Worm (Caenorhabditis elegans): ENCODE data around the gene cest-13.

cest-13 gene

ce11 chrX:13746231-13746630, 13.8 kb upstream of the cest-13 start:
- TF ChIP-seq nhr-77 (tag; optimal IDR thresholded peaks at IDR 0.05) (no peak), elt-2 (tag; optimal IDR thresholded peaks at IDR 0.05) (peak; percentile 52)

- no peak for TF ChIP-seq nhr-76 (tag; optimal IDR thresholded peaks at IDR 0.05)
- peak in 1 of 2 experiments; percentile 2 for TF ChIP-seq mdl-1 (tag; optimal IDR thresholded peaks at IDR 0.05)
- TF ChIP-seq grh-1 (GFP tag; IDR thresholded peaks at IDR 0.05) = no peak
- peak; percentile 66 for TF ChIP-seq nhr-71 (tag; optimal IDR thresholded peaks at IDR 0.05)
- TF ChIP-seq snu-23 (GFP tag; optimal IDR thresholded peaks at IDR 0.05) = peak; percentile 20
- TF ChIP-seq nhr-20 (tag; optimal IDR thresholded peaks at IDR 0.05) = peak; percentile 26
Measured at ce11 chrX:13746661-13747365, 13.2 kb upstream of the cest-13 start, which contains the start of gene nhr-71. TSS of gene nhr-71 (plus strand) at chrX:13747315.

ce11 chrX:13747997-13748396, 12.0 kb upstream of the cest-13 start:
- TF ChIP-seq lin-35 (GFP tag; optimal IDR thresholded peaks at IDR 0.05) (peak in 1 of 2 experiments; percentile 34), nhr-71 (tag; optimal IDR thresholded peaks at IDR 0.05) (peak; percentile 58), grh-1 (GFP tag; IDR thresholded peaks at IDR 0.05) (no peak), lin-14 (GFP tag; optimal IDR thresholded peaks at IDR 0.05) (peak; percentile 21), fkh-10 (GFP tag; optimal IDR thresholded peaks at IDR 0.05) (no peak), nhr-77 (tag; optimal IDR thresholded peaks at IDR 0.05) (peak; percentile 68), C04F5.9 (tag; optimal IDR thresholded peaks at IDR 0.05) (no peak), ets-5 (GFP tag; IDR thresholded peaks at IDR 0.05) (no peak), mab-9 (GFP tag; IDR thresholded peaks at IDR 0.05) (no peak), irx-1 (tag; optimal IDR thresholded peaks at IDR 0.05) (no peak), mef-2 (tag; optimal IDR thresholded peaks at IDR 0.05) (no peak), efl-1 (optimal IDR thresholded peaks at IDR 0.05) (no peak), efl-1 (GFP tag; optimal IDR thresholded peaks at IDR 0.05 in 1 of 2) (peak in 1 of 2 experiments; percentile 10)

- TF ChIP-seq pag-3 (tag; optimal IDR thresholded peaks at IDR 0.05; ENCODE audit: borderline replicate concordance, insufficient read depth) (no peak), tlp-1 (tag; optimal IDR thresholded peaks at IDR 0.05) (no peak), mep-1 (tag; optimal IDR thresholded peaks at IDR 0.05) (no peak), zip-4 (GFP tag; optimal IDR thresholded peaks at IDR 0.05) (no peak), nhr-20 (tag; optimal IDR thresholded peaks at IDR 0.05) (peak; percentile 5), snu-23 (GFP tag; optimal IDR thresholded peaks at IDR 0.05) (peak; percentile 3), lin-14 (GFP tag; optimal IDR thresholded peaks at IDR 0.05) (no peak), pax-3 (tag; optimal IDR thresholded peaks at IDR 0.05) (no peak), nhr-19 (GFP tag; conservative IDR thresholded peaks at IDR 0.05) (peak; percentile 60), C34B4.2 (tag; optimal IDR thresholded peaks at IDR 0.05) (no peak), nhr-71 (tag; optimal IDR thresholded peaks at IDR 0.05) (peak; percentile 30), lin-35 (GFP tag; optimal IDR thresholded peaks at IDR 0.05) (peak in 1 of 2 experiments; percentile 15), jun-1 (tag; optimal IDR thresholded peaks at IDR 0.05) (no peak), ceh-88 (GFP tag; IDR thresholded peaks at IDR 0.05) (no peak), nhr-85 (tag) (peak; percentile 55), nhr-12 (tag; optimal IDR thresholded peaks at IDR 0.05) (no peak), blmp-1 (tag; optimal IDR thresholded peaks at IDR 0.05) (peak; percentile 6), sptf-1 (tag; optimal IDR thresholded peaks at IDR 0.05) (no peak), efl-1 (optimal IDR thresholded peaks at IDR 0.05) (no peak), efl-1 (GFP tag; optimal IDR thresholded peaks at IDR 0.05 in 1 of 2) (peak in 1 of 2 experiments; percentile 29), nhr-237 (tag; optimal IDR thresholded peaks at IDR 0.05) (peak; percentile 11), aha-1 (tag; optimal IDR thresholded peaks at IDR 0.05) (no peak), lsy-2 (tag; optimal IDR thresholded peaks at IDR 0.05) (no peak)
Measured at ce11 chrX:13752822-13753581, 7.0 kb upstream of the cest-13 start.

All from whole organism, L1 larva.